Fruit fly (Drosophila melanogaster) whole organism, wandering third instar larva: ENCODE data around the gene CG10738.

ENCODE experiments used
- CG9705 ChIP-seq: fragments of 200-800 bp; sonication (Bioruptor generic); optimal IDR thresholded peaks from 2 replicates; lab custom pipeline; 2018; ENCODE audit warnings: missing biosample characterization, mild to moderate bottlenecking, missing genetic modification characterization
- Sp1 ChIP-seq: fragments of 200-800 bp; sonication (Bioruptor generic); optimal IDR thresholded peaks from 3 replicates; lab custom pipeline; 2019; ENCODE audit warnings: missing biosample characterization, mild to moderate bottlenecking, missing genetic modification characterization, moderate library complexity
- dl ChIP-seq, 2 experiments: fragments of 175-275, 200-275 bp in 1 of 2; fragments of 200-275 bp in 1 of 2; sonication (Bioruptor generic); optimal IDR thresholded peaks; lab custom pipeline; 2018; ENCODE audit warnings: mild to moderate bottlenecking in 2 of 2, missing biosample characterization in 2 of 2, missing genetic modification characterization in 2 of 2, moderate library complexity in 2 of 2; ENCODE audit not compliant: partially characterized antibody in 2 of 2, insufficient read depth in 1 of 2
- usp ChIP-seq: fragments of >200 bp; optimal IDR thresholded peaks from 2 replicates; lab custom pipeline; 2017; ENCODE audit warnings: missing biosample characterization, missing genetic modification characterization

- TF ChIP-seq dl (GFP tag; optimal IDR thresholded peaks at IDR 0.05; lab: Kevin White, UChicago; ENCODE audit: insufficient read depth in 1 of 2, partially characterized antibody in 2 of 2), result no peak
- TF ChIP-seq CG9705, result no peak
- TF ChIP-seq Sp1, result no peak
- TF ChIP-seq usp (GFP tag; lab: Kevin White, UChicago), result no peak
These were observed 49.0 kb downstream of the CG10738 start for dm6 chr3L:13499531-13499930.
